Fruit fly (Drosophila melanogaster) whole organism, prepupa: Measurements from ENCODE around the gene CG11000.

Source experiments
- Blimp-1 ChIP-seq: fragments of 200-800 bp; sonication (Bioruptor generic); optimal IDR thresholded peaks from 3 replicates; lab custom pipeline; 2017; ENCODE audit warnings: missing biosample characterization, missing genetic modification characterization, mild to moderate bottlenecking, moderate library complexity, missing genetic modification reagents
- CG11762 ChIP-seq: fragments of 200-800 bp; sonication (Bioruptor generic); optimal IDR thresholded peaks from 3 replicates; lab custom pipeline; 2016; ENCODE audit warnings: missing biosample characterization, missing genetic modification characterization; ENCODE audit not compliant: insufficient read depth
- CG11902 ChIP-seq: fragments of 200-800 bp; sonication (Bioruptor generic); optimal IDR thresholded peaks from 3 replicates; lab custom pipeline; 2016; ENCODE audit warnings: missing biosample characterization, missing genetic modification characterization
- CG34406 ChIP-seq: fragments of 200-800 bp; sonication (Bioruptor generic); optimal IDR thresholded peaks from 3 replicates; lab custom pipeline; 2016; ENCODE audit warnings: missing biosample characterization, missing genetic modification characterization
- CG3919 ChIP-seq: fragments of 200-800 bp; sonication (Bioruptor generic); optimal IDR thresholded peaks from 3 replicates; lab custom pipeline; 2016; ENCODE audit warnings: missing biosample characterization, missing genetic modification characterization
- CG6854 ChIP-seq: fragments of 200-800 bp; sonication (Bioruptor generic); optimal IDR thresholded peaks from 2 replicates; lab custom pipeline; 2017; ENCODE audit warnings: missing biosample characterization, mild to moderate bottlenecking, missing genetic modification characterization
- Ets96B ChIP-seq: fragments of 200-800 bp; optimal IDR thresholded peaks from 2 replicates; lab custom pipeline; 2019; ENCODE audit warnings: missing biosample characterization, mild to moderate bottlenecking, missing genetic modification characterization, moderate library complexity
- Hr38 ChIP-seq: sonication (Bioruptor generic); optimal IDR thresholded peaks from 2 replicates; lab custom pipeline; 2016; ENCODE audit warnings: missing biosample characterization, missing genetic modification characterization
- Hr4 ChIP-seq: fragments of 200-800 bp; sonication (Bioruptor generic); optimal IDR thresholded peaks from 3 replicates; lab custom pipeline; 2016; ENCODE audit warnings: missing biosample characterization, missing genetic modification characterization
- OdsH ChIP-seq: fragments of 200-800 bp; sonication (Bioruptor generic); optimal IDR thresholded peaks from 3 replicates; lab custom pipeline; 2016; ENCODE audit warnings: missing biosample characterization, missing genetic modification characterization
- Sox102F ChIP-seq: fragments of 200-800 bp; sonication (Bioruptor generic); optimal IDR thresholded peaks from 2 replicates; lab custom pipeline; 2016; ENCODE audit warnings: missing biosample characterization, mild to moderate bottlenecking, missing genetic modification characterization
- Sox14 ChIP-seq: fragments of 200-800 bp; sonication (Bioruptor generic); optimal IDR thresholded peaks from 3 replicates; lab custom pipeline; 2016; ENCODE audit warnings: missing biosample characterization, missing genetic modification characterization
- cyc ChIP-seq: fragments of 200-800 bp; sonication (Bioruptor generic); optimal IDR thresholded peaks from 3 replicates; lab custom pipeline; 2016; ENCODE audit warnings: missing biosample characterization, missing genetic modification characterization
- dsx ChIP-seq: fragments of 200-800 bp; optimal IDR thresholded peaks from 3 replicates; lab custom pipeline; 2019; ENCODE audit warnings: missing biosample characterization, mild to moderate bottlenecking, missing genetic modification characterization, moderate library complexity; ENCODE audit not compliant: poor library complexity, severe bottlenecking
- fkh ChIP-seq: fragments of 200-800 bp; sonication (Bioruptor generic); optimal IDR thresholded peaks from 3 replicates; lab custom pipeline; 2017; ENCODE audit warnings: missing biosample characterization, mild to moderate bottlenecking, missing genetic modification characterization, moderate library complexity
- lz ChIP-seq: fragments of 200-800 bp; sonication (Bioruptor generic); optimal IDR thresholded peaks from 3 replicates; lab custom pipeline; 2016; ENCODE audit warnings: missing biosample characterization, missing genetic modification characterization
- vri ChIP-seq: fragments of 200-800 bp; sonication (Bioruptor generic); optimal IDR thresholded peaks from 3 replicates; lab custom pipeline; 2016; ENCODE audit warnings: missing biosample characterization, mild to moderate bottlenecking, missing genetic modification characterization

The CG11000 gene

dm6 chr3R:5862032-5862641 lies 60.0 kb downstream of the CG11000 start, which contains the start of gene CG2017 (continued):
- TF ChIP-seq Sox14 (GFP tag; lab: Kevin White, UChicago) (peak; percentile 77), Hr4 (GFP tag; lab: Kevin White, UChicago) (no peak), cyc (GFP tag; lab: Kevin White, UChicago) (peak; percentile 54), fkh (GFP tag; lab: Kevin White, UChicago) (no peak), Ets96B (tag; lab: Kevin White, UChicago) (no peak), Hr38 (GFP tag; lab: Kevin White, UChicago) (no peak), dsx (GFP tag; lab: Kevin White, UChicago) (peak; percentile 34), CG34406 (GFP tag; lab: Kevin White, UChicago) (peak; percentile 23), CG3919 (peak; percentile 49), CG11902 (no peak), OdsH (peak; percentile 25), lz (GFP tag; lab: Kevin White, UChicago) (peak; percentile 42), CG6854 (GFP tag; lab: Kevin White, UChicago) (no peak), Sox102F (GFP tag; lab: Kevin White, UChicago) (no peak), CG11762 (no peak), Blimp-1 (no peak), vri (GFP tag; lab: Kevin White, UChicago) (peak; percentile 94)
